Worm (Caenorhabditis elegans) whole organism, L4 larva: Measurements from ENCODE around the gene acs-22.
A peak's percentile ranks its signal among the peaks of the same experiment; 100 is the strongest.

Experiments used
- T20F7.1 ChIP-seq: fragments of 200-800 bp; sonication (Bioruptor generic); optimal IDR thresholded peaks from 2 replicates; lab custom pipeline; 2018; ENCODE audit warnings: mild to moderate bottlenecking, missing genetic modification characterization, missing compliant biosample characterization
- T26A8.4 ChIP-seq: fragments of 200-800 bp; sonication (Bioruptor generic); IDR thresholded peaks from 2 replicates; pipeline ENCODE4 v1.3.6; 2022; ENCODE audit warnings: missing genetic modification characterization, missing compliant biosample characterization
- Y105C5A.15 ChIP-seq: fragments of 200-800 bp; sonication (Bioruptor generic); IDR thresholded peaks from 2 replicates; pipeline ENCODE4 v1.3.6; 2022; ENCODE audit warnings: missing genetic modification characterization, missing compliant biosample characterization
- Y48G9A.11 ChIP-seq: fragments of 200-800 bp; sonication (Bioruptor generic); IDR thresholded peaks from 2 replicates; pipeline ENCODE4 v1.3.6; 2022; ENCODE audit warnings: missing genetic modification reagents, missing genetic modification characterization, missing compliant biosample characterization
- ama-1 ChIP-seq: fragments of 150-350 bp; optimal IDR thresholded peaks from 2 replicates; lab custom pipeline; 2014; ENCODE audit warnings: inconsistent platforms, mixed read lengths
- arid-1 ChIP-seq: fragments of 200-800 bp; sonication (Bioruptor generic); conservative IDR thresholded peaks from 2 replicates; pipeline ENCODE4 v1.3.6; 2022; ENCODE audit warnings: missing genetic modification reagents, missing genetic modification characterization, missing compliant biosample characterization
- ceh-20 ChIP-seq: fragments of 200-800 bp; sonication (Bioruptor generic); IDR thresholded peaks from 2 replicates; pipeline ENCODE4 v1.3.6; 2022; ENCODE audit warnings: missing genetic modification reagents, missing genetic modification characterization, missing compliant biosample characterization
- ceh-44 ChIP-seq: fragments of 200-800 bp; sonication (Bioruptor generic); IDR thresholded peaks from 2 replicates; pipeline ENCODE4 v1.3.6; 2022; ENCODE audit warnings: missing genetic modification reagents, missing genetic modification characterization, missing compliant biosample characterization
- ctbp-1 ChIP-seq: fragments of 200-800 bp; sonication (Bioruptor generic); IDR thresholded peaks from 2 replicates; pipeline ENCODE4 v1.3.6; 2022; ENCODE audit warnings: missing genetic modification reagents, missing genetic modification characterization, missing compliant biosample characterization
- daf-16 ChIP-seq, 3 experiments: sonication (generic microtip); optimal IDR thresholded peaks; 2 replicates each; lab custom pipeline; 2016 to 2017; ENCODE audit warnings: missing genetic modification characterization in 3 of 3, missing genetic modification reagents in 3 of 3, mild to moderate bottlenecking in 2 of 3, missing compliant biosample characterization in 2 of 3, missing biosample characterization in 1 of 3, moderate library complexity in 1 of 3
- daf-19 ChIP-seq: fragments of 200-800 bp; sonication (Bioruptor generic); conservative IDR thresholded peaks from 2 replicates; pipeline ENCODE4 v1.3.6; 2022; ENCODE audit warnings: missing genetic modification characterization, missing compliant biosample characterization
- dmd-6 ChIP-seq: fragments of 200-800 bp; sonication (Bioruptor generic); IDR thresholded peaks from 2 replicates; pipeline ENCODE4 v1.3.6; 2022; ENCODE audit warnings: missing genetic modification reagents, missing genetic modification characterization, missing compliant biosample characterization
- dmd-8 ChIP-seq: fragments of 200-800 bp; sonication (Bioruptor generic); IDR thresholded peaks from 2 replicates; pipeline ENCODE4 v1.3.6; 2022; ENCODE audit warnings: missing genetic modification characterization, missing compliant biosample characterization
- dmd-9 ChIP-seq: fragments of 200-800 bp; sonication (Bioruptor generic); IDR thresholded peaks from 2 replicates; pipeline ENCODE4 v1.3.6; 2022; ENCODE audit warnings: missing genetic modification reagents, missing genetic modification characterization, missing compliant biosample characterization
- dpl-1 ChIP-seq: fragments of 150-350 bp; optimal IDR thresholded peaks from 2 replicates; lab custom pipeline; 2014; ENCODE audit warnings: missing biosample characterization, missing genetic modification reagents, missing genetic modification characterization
- duxl-1 ChIP-seq: sonication (generic microtip); optimal IDR thresholded peaks from 2 replicates; lab custom pipeline; 2016; ENCODE audit warnings: mild to moderate bottlenecking, missing genetic modification characterization, moderate library complexity, missing compliant biosample characterization; ENCODE audit not compliant: poor library complexity
- egl-43 ChIP-seq: fragments of 200-800 bp; sonication (Bioruptor generic); IDR thresholded peaks from 2 replicates; pipeline ENCODE4 v1.3.6; 2022; ENCODE audit warnings: missing genetic modification reagents, missing genetic modification characterization, missing compliant biosample characterization
- gei-8 ChIP-seq: fragments of 200-800 bp; sonication (Bioruptor generic); optimal IDR thresholded peaks from 2 replicates; lab custom pipeline; 2018; ENCODE audit warnings: mild to moderate bottlenecking, missing genetic modification characterization, missing compliant biosample characterization
- hif-1 ChIP-seq, 2 experiments: sonication (generic microtip); optimal IDR thresholded peaks; 2 replicates each; lab custom pipeline; 2016 to 2017; ENCODE audit warnings: missing compliant biosample characterization in 2 of 2, missing genetic modification characterization in 2 of 2, missing genetic modification reagents in 2 of 2, missing genotype in 2 of 2, mild to moderate bottlenecking in 1 of 2
- hlh-30 ChIP-seq: sonication (generic microtip); optimal IDR thresholded peaks from 2 replicates; lab custom pipeline; 2017; ENCODE audit warnings: antibody characterized with exemption, mild to moderate bottlenecking, missing genetic modification characterization, missing compliant biosample characterization; ENCODE audit not compliant: insufficient read depth
- hmg-1.1 ChIP-seq: fragments of 200-800 bp; sonication (Bioruptor generic); IDR thresholded peaks from 2 replicates; pipeline ENCODE4 v1.3.6; 2022; ENCODE audit warnings: missing genetic modification reagents, missing genetic modification characterization, missing compliant biosample characterization
- lim-7 ChIP-seq: fragments of 200-800 bp; sonication (Bioruptor generic); IDR thresholded peaks from 2 replicates; pipeline ENCODE4 v1.3.6; 2022; ENCODE audit warnings: missing genetic modification characterization, missing compliant biosample characterization
- lin-15B ChIP-seq: fragments of 150-350 bp; sonication (generic microtip); optimal IDR thresholded peaks from 3 replicates; lab custom pipeline; 2014; ENCODE audit warnings: missing biosample characterization, missing genetic modification characterization
- lin-29 ChIP-seq: fragments of 200-800 bp; sonication (Bioruptor generic); IDR thresholded peaks from 2 replicates; pipeline ENCODE4 v1.3.6; 2022; ENCODE audit warnings: missing genetic modification reagents, missing genetic modification characterization, missing compliant biosample characterization
- lin-38 ChIP-seq: fragments of 200-800 bp; sonication (Bioruptor generic); IDR thresholded peaks from 2 replicates; pipeline ENCODE4 v1.3.6; 2022; ENCODE audit warnings: missing genetic modification reagents, missing genetic modification characterization, missing compliant biosample characterization
- madf-5 ChIP-seq, 2 experiments: fragments of 200-800 bp; sonication (Bioruptor generic); IDR thresholded peaks; 2 replicates each; pipeline ENCODE4 v1.3.6; 2022; ENCODE audit warnings: missing compliant biosample characterization in 2 of 2, missing genetic modification characterization in 2 of 2
- madf-9 ChIP-seq: fragments of 200-800 bp; sonication (Bioruptor generic); conservative IDR thresholded peaks from 2 replicates; pipeline ENCODE4 v1.3.6; 2022; ENCODE audit warnings: missing genetic modification reagents, missing genetic modification characterization, missing compliant biosample characterization
- mes-2 ChIP-seq: sonication (generic microtip); optimal IDR thresholded peaks from 2 replicates; lab custom pipeline; 2016; ENCODE audit warnings: missing genotype, mild to moderate bottlenecking, missing genetic modification characterization, missing compliant biosample characterization; ENCODE audit not compliant: poor library complexity, severe bottlenecking
- nhr-10 ChIP-seq: fragments of 150-350 bp; optimal IDR thresholded peaks from 2 replicates; lab custom pipeline; 2014; ENCODE audit warnings: missing biosample characterization, missing genetic modification characterization
- nhr-102 ChIP-seq: sonication (generic microtip); optimal IDR thresholded peaks from 2 replicates; lab custom pipeline; 2016; ENCODE audit warnings: mild to moderate bottlenecking, missing genetic modification characterization, moderate library complexity, missing compliant biosample characterization
- nhr-237 ChIP-seq: sonication (generic microtip); optimal IDR thresholded peaks from 2 replicates; lab custom pipeline; 2017; ENCODE audit warnings: missing biosample characterization, missing genetic modification characterization
- nhr-28 ChIP-seq: fragments of 150-350 bp; optimal IDR thresholded peaks from 2 replicates; lab custom pipeline; 2014; ENCODE audit warnings: missing biosample characterization, missing genetic modification characterization
- pha-4 ChIP-seq, 2 experiments: fragments of 150-350 bp in 1 of 2; fragments of 200-800 bp in 1 of 2; sonication (Bioruptor generic) in 1 of 2; IDR thresholded peaks in 1 of 2; optimal IDR thresholded peaks in 1 of 2; 2 replicates each; pipeline versions ENCODE4 v1.3.6 to Lab custom; 2014 to 2022; ENCODE audit warnings: missing genetic modification characterization in 2 of 2, missing genetic modification reagents in 2 of 2, missing biosample characterization in 1 of 2, missing compliant biosample characterization in 1 of 2
- rbr-2 ChIP-seq: sonication (generic microtip); optimal IDR thresholded peaks from 2 replicates; lab custom pipeline; 2016; ENCODE audit warnings: missing genotype, missing genetic modification characterization, missing compliant biosample characterization
- vab-7 ChIP-seq: fragments of 200-800 bp; sonication (Bioruptor generic); IDR thresholded peaks from 2 replicates; pipeline ENCODE4 v1.3.6; 2022; ENCODE audit warnings: missing genetic modification reagents, missing genetic modification characterization, missing compliant biosample characterization
- zfp-2 ChIP-seq: sonication (generic microtip); optimal IDR thresholded peaks from 2 replicates; lab custom pipeline; 2016; ENCODE audit warnings: mild to moderate bottlenecking, missing genetic modification characterization, missing compliant biosample characterization
- zfp-3 ChIP-seq: fragments of 200-800 bp; sonication (Bioruptor generic); conservative IDR thresholded peaks from 2 replicates; pipeline ENCODE4 v1.3.6; 2022; ENCODE audit warnings: missing genetic modification reagents, missing genetic modification characterization, missing compliant biosample characterization
- zip-2 ChIP-seq: fragments of 150-350 bp; optimal IDR thresholded peaks from 2 replicates; lab custom pipeline; 2014; ENCODE audit warnings: missing biosample characterization, missing genetic modification characterization

The acs-22 gene

DNA sequence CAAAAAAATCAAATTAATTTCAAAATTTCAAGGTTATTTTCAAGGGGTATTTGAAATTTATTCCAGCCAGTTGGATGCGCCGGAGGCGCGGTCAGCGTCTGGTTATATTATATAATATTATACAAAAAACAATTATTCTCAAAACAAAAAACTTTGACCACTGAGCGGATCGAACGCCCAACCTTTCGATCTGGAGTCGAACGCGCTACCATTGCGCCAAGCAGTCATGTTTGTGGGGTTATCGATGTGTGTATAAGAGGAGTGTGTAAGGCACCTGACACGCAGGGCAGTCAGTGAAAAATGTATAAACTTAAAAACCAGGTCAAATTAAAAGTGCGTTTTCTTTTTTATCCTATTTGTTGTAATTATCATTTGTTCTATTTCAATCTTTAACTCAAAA lies 13.1 kb downstream of the acs-22 start (continued):
- TF ChIP-seq ctbp-1 (GFP tag; lab: Robert Waterston, UW) (no peak), nhr-10 (tag; lab: Kevin White, UChicago) (no peak), mes-2 (tag; lab: Kevin White, UChicago) (peak; percentile 72), pha-4 (GFP tag; IDR thresholded peaks at IDR 0.05; lab: Robert Waterston, UW) (peak; percentile 62; the same call in 1 of the 2 replicates), pha-4 (tag; optimal IDR thresholded peaks at IDR 0.05; lab: Kevin White, UChicago) (no peak), daf-16 (GFP tag; optimal IDR thresholded peaks at IDR 0.05; lab: Kevin White, UChicago) (peak in 1 of 2 experiments; percentile 29), daf-16 (tag; optimal IDR thresholded peaks at IDR 0.05; lab: Kevin White, UChicago) (peak; percentile 30), dpl-1 (no peak), gei-8 (GFP tag; lab: Kevin White, UChicago) (no peak), lin-15B (tag; lab: Kevin White, UChicago) (no peak), ceh-20 (no peak), lin-29 (GFP tag; lab: Robert Waterston, UW) (no peak), nhr-237 (no peak), dmd-9 (GFP tag; lab: Robert Waterston, UW) (no peak), lin-38 (peak; percentile 64), Y48G9A.11 (no peak), T26A8.4 (GFP tag; lab: Robert Waterston, UW) (no peak), hmg-1.1 (GFP tag; lab: Robert Waterston, UW) (peak; percentile 62), dmd-6 (peak; percentile 46), vab-7 (peak; percentile 43), madf-9 (GFP tag; lab: Robert Waterston, UW) (peak; percentile 38), ama-1 (lab: Kevin White, UChicago) (no peak), zip-2 (no peak), zfp-3 (GFP tag; lab: Robert Waterston, UW) (no peak), rbr-2 (no peak), zfp-2 (tag; lab: Kevin White, UChicago) (no peak), nhr-28 (tag; lab: Kevin White, UChicago) (no peak)

DNA sequence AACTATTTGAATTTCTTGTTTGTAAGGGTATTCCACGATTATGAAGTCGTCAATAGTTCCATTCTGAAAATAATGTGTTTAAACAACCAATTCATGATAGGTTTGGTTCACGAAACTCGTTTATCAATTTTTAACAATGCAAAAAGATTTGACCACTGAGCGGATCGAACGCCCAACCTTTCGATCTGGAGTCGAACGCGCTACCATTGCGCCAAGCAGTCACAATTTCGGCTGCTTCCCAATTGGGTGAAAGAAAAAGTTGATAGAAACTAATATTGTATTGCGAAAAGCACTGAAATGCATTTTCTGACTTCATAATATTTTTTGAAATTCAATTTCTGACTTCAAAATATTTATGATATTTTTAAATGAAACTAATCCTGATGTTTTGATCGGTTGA lies 14.0 kb downstream of the acs-22 start:
- TF ChIP-seq T20F7.1 (no peak), hif-1 (tag; optimal IDR thresholded peaks at IDR 0.05; lab: Kevin White, UChicago) (no peak), daf-19 (GFP tag; lab: Robert Waterston, UW) (0 out of 2 replicates have a peak, but pooled peaks have one; percentile 21), duxl-1 (tag; lab: Kevin White, UChicago) (peak; percentile 56), nhr-102 (tag; lab: Kevin White, UChicago) (no peak), egl-43 (GFP tag; lab: Robert Waterston, UW) (0 out of 2 replicates have a peak, but pooled peaks have one; percentile 47), lim-7 (GFP tag; lab: Robert Waterston, UW) (peak; percentile 74), vab-7 (peak; percentile 64), madf-9 (GFP tag; lab: Robert Waterston, UW) (0 out of 2 replicates have a peak, but pooled peaks have one; percentile 27), Y105C5A.15 (GFP tag; lab: Robert Waterston, UW) (0 out of 2 replicates have a peak, but pooled peaks have one; percentile 60), dmd-8 (GFP tag; lab: Robert Waterston, UW) (0 out of 2 replicates have a peak, but pooled peaks have one; percentile 14), hlh-30 (tag; lab: Kevin White, UChicago) (peak; percentile 4), madf-5 (GFP tag; IDR thresholded peaks at IDR 0.05; lab: Robert Waterston, UW) (peak in 1 of 2 experiments; percentile 63; a peak in 1 of 4 replicates), ceh-44 (GFP tag; lab: Robert Waterston, UW) (peak; percentile 73; the same call in 1 of the 2 replicates), arid-1 (GFP tag; lab: Robert Waterston, UW) (0 out of 2 replicates have a peak, but pooled peaks have one; percentile 26)
